Fruit fly (Drosophila melanogaster) whole organism, adult: ENCODE results near the gene heph.
A peak's percentile ranks its signal among the peaks of the same experiment; 100 is the strongest.

ENCODE experiments used
- CG11617 ChIP-seq: fragments of 200-800 bp; sonication (Bioruptor generic); optimal IDR thresholded peaks from 2 replicates; lab custom pipeline; 2017; ENCODE audit warnings: mild to moderate bottlenecking, missing biosample characterization, missing genetic modification reagents, missing genetic modification characterization
- CG12768 ChIP-seq: fragments of 200-800 bp; sonication (Bioruptor generic); optimal IDR thresholded peaks from 2 replicates; lab custom pipeline; 2017; ENCODE audit warnings: missing biosample characterization, missing genetic modification characterization, mild to moderate bottlenecking, moderate library complexity, missing genetic modification reagents
- CG14711 ChIP-seq: fragments of 200-800 bp; sonication (Bioruptor generic); optimal IDR thresholded peaks from 2 replicates; lab custom pipeline; 2018; ENCODE audit warnings: missing biosample characterization, mild to moderate bottlenecking, missing genetic modification characterization, moderate library complexity
- CG1620 ChIP-seq: fragments of 200-800 bp; sonication (Bioruptor generic); optimal IDR thresholded peaks from 2 replicates; lab custom pipeline; 2016; ENCODE audit warnings: missing biosample characterization, missing genetic modification characterization
- CG33017 ChIP-seq: fragments of 200-800 bp; sonication (Bioruptor generic); optimal IDR thresholded peaks from 2 replicates; lab custom pipeline; 2018; ENCODE audit warnings: missing biosample characterization, mild to moderate bottlenecking, missing genetic modification characterization, moderate library complexity
- CG5204 ChIP-seq: fragments of 200-800 bp; sonication (Bioruptor generic); optimal IDR thresholded peaks from 2 replicates; lab custom pipeline; 2016; ENCODE audit warnings: missing biosample characterization, missing genetic modification characterization
- CG7045 ChIP-seq: fragments of 200-800 bp; sonication (Bioruptor generic); optimal IDR thresholded peaks from 2 replicates; lab custom pipeline; 2017; ENCODE audit warnings: missing biosample characterization, mild to moderate bottlenecking, missing genetic modification characterization
- CG7101 ChIP-seq: fragments of 200-800 bp; sonication (Bioruptor generic); optimal IDR thresholded peaks from 2 replicates; lab custom pipeline; 2018; ENCODE audit warnings: missing biosample characterization, mild to moderate bottlenecking, missing genetic modification characterization, moderate library complexity
- Clk ChIP-seq: fragments of 200-800 bp; sonication (Bioruptor generic); optimal IDR thresholded peaks from 2 replicates; lab custom pipeline; 2017; ENCODE audit warnings: missing biosample characterization, missing genetic modification characterization
- Crg-1 ChIP-seq: fragments of 200-800 bp; sonication (Bioruptor generic); optimal IDR thresholded peaks from 2 replicates; lab custom pipeline; 2016; ENCODE audit warnings: missing biosample characterization, missing genetic modification characterization
- Hr96 ChIP-seq: fragments of 200-800 bp; sonication (Bioruptor generic); optimal IDR thresholded peaks from 2 replicates; lab custom pipeline; 2016; ENCODE audit warnings: missing biosample characterization, missing genetic modification characterization
- Mnt ChIP-seq: fragments of 200-800 bp; sonication (Bioruptor generic); optimal IDR thresholded peaks from 2 replicates; lab custom pipeline; 2016; ENCODE audit warnings: missing biosample characterization, mild to moderate bottlenecking, missing genetic modification characterization
- bab1 ChIP-seq: fragments of 200-800 bp; sonication (Bioruptor generic); optimal IDR thresholded peaks from 3 replicates; lab custom pipeline; 2019; ENCODE audit warnings: missing biosample characterization, mild to moderate bottlenecking, missing genetic modification characterization, moderate library complexity
- cic ChIP-seq: fragments of 200-800 bp; sonication (Bioruptor generic); optimal IDR thresholded peaks from 2 replicates; lab custom pipeline; 2017; ENCODE audit warnings: missing biosample characterization, mild to moderate bottlenecking, missing genetic modification characterization, moderate library complexity
- cnc ChIP-seq, 2 experiments: fragments of >200 bp; optimal IDR thresholded peaks; 2 replicates each; lab custom pipeline; 2017
- kay ChIP-seq: fragments of 200-800 bp; sonication (Bioruptor generic); peaks from one replicate; lab custom pipeline; 2016; ENCODE audit warnings: missing biosample characterization, missing genetic modification characterization, borderline replicate concordance
- ovo ChIP-seq: fragments of 200-800 bp; sonication (Bioruptor generic); optimal IDR thresholded peaks from 2 replicates; lab custom pipeline; 2016; ENCODE audit warnings: missing biosample characterization, missing genetic modification characterization
- pad ChIP-seq: fragments of 200-800 bp; sonication (Bioruptor generic); optimal IDR thresholded peaks from 3 replicates; lab custom pipeline; 2017; ENCODE audit warnings: missing biosample characterization, missing genetic modification characterization, mild to moderate bottlenecking, moderate library complexity, missing genetic modification reagents
- tj ChIP-seq: fragments of 200-800 bp; sonication (Bioruptor generic); optimal IDR thresholded peaks from 3 replicates; lab custom pipeline; 2017; ENCODE audit warnings: missing biosample characterization, mild to moderate bottlenecking, missing genetic modification characterization, moderate library complexity
- toe ChIP-seq: fragments of 200-800 bp; sonication (Bioruptor generic); optimal IDR thresholded peaks from 2 replicates; lab custom pipeline; 2016; ENCODE audit warnings: missing biosample characterization, missing genetic modification characterization

Gene heph

dm6 chr3R:31826422-31826821, 188.9 kb downstream of the heph start:
- TF ChIP-seq CG5204 (GFP tag; lab: Kevin White, UChicago), result no peak
- no peak for TF ChIP-seq kay
- no peak for TF ChIP-seq Crg-1 (GFP tag; lab: Kevin White, UChicago)
- no peak for TF ChIP-seq Hr96 (GFP tag; lab: Kevin White, UChicago)
- no peak for TF ChIP-seq CG33017 (tag; lab: Kevin White, UChicago)
- no peak for TF ChIP-seq CG7101
- no peak for TF ChIP-seq CG7045 (GFP tag; lab: Kevin White, UChicago)
- no peak for TF ChIP-seq CG14711 (tag; lab: Kevin White, UChicago)
- TF ChIP-seq ovo (GFP tag; lab: Kevin White, UChicago), result no peak

DNA sequence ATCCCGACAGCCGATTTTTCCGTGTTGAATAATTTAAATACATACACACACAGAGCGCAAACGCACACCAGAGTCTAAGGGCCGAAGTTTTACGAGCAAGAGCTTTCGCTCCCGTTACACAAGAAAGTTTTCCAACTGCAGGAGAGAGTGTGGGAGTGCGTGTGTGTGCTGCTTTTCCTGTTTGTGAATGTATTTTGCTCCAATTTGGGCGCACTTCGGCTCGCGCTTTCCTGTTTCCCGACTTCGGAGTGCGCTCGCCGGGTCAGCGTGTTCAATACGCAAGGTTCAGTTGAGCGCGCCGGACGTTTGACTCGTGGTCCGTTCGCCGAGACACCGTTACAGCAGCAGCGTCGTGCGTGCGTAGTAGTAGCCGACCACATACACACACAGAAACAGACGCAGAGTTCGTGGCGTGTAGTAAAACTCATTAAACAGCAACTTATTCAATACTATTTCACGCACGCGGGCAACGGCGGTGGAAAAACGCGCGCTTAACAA, 189.7 kb downstream of the heph start:
- TF ChIP-seq CG1620 (GFP tag; lab: Kevin White, UChicago) (no peak), tj (GFP tag; lab: Kevin White, UChicago) (no peak), bab1 (no peak), Crg-1 (GFP tag; lab: Kevin White, UChicago) (no peak)

- no peak for TF ChIP-seq kay
- TF ChIP-seq cnc (optimal IDR thresholded peaks at IDR 0.05; lab: Kevin White, UChicago), result no peak
- TF ChIP-seq CG33017 (tag; lab: Kevin White, UChicago), result no peak
- no peak for TF ChIP-seq cic (GFP tag; lab: Kevin White, UChicago)
- no peak for TF ChIP-seq CG14711 (tag; lab: Kevin White, UChicago)
- TF ChIP-seq ovo (GFP tag; lab: Kevin White, UChicago), result no peak
- TF ChIP-seq tj (GFP tag; lab: Kevin White, UChicago), result no peak
- no peak for TF ChIP-seq bab1
- no peak for TF ChIP-seq Mnt (GFP tag; lab: Kevin White, UChicago)
- no peak for TF ChIP-seq toe (GFP tag; lab: Kevin White, UChicago)
- TF ChIP-seq CG5204 (GFP tag; lab: Kevin White, UChicago), result no peak
- no peak for TF ChIP-seq pad (GFP tag; lab: Kevin White, UChicago)
- no peak for TF ChIP-seq Clk (GFP tag; lab: Kevin White, UChicago)
- no peak for TF ChIP-seq Crg-1 (GFP tag; lab: Kevin White, UChicago)
- TF ChIP-seq CG11617 (GFP tag; lab: Kevin White, UChicago), result no peak
Measured at dm6 chr3R:31824200-31824599, 191.1 kb downstream of the heph start.

- no peak for TF ChIP-seq pad (GFP tag; lab: Kevin White, UChicago)
- no peak for TF ChIP-seq cnc (optimal IDR thresholded peaks at IDR 0.05; lab: Kevin White, UChicago)
- no peak for TF ChIP-seq toe (GFP tag; lab: Kevin White, UChicago)
- TF ChIP-seq Crg-1 (GFP tag; lab: Kevin White, UChicago), result no peak
- no peak for TF ChIP-seq Mnt (GFP tag; lab: Kevin White, UChicago)
- no peak for TF ChIP-seq Clk (GFP tag; lab: Kevin White, UChicago)
- TF ChIP-seq CG5204 (GFP tag; lab: Kevin White, UChicago), result no peak
- TF ChIP-seq cic (GFP tag; lab: Kevin White, UChicago), result no peak
- no peak for TF ChIP-seq CG7101
- no peak for TF ChIP-seq bab1
- TF ChIP-seq kay, result no peak
- TF ChIP-seq CG1620 (GFP tag; lab: Kevin White, UChicago), result no peak
- TF ChIP-seq CG12768, result no peak
- TF ChIP-seq Hr96 (GFP tag; lab: Kevin White, UChicago), result no peak
- no peak for TF ChIP-seq CG33017 (tag; lab: Kevin White, UChicago)
- no peak for TF ChIP-seq CG7045 (GFP tag; lab: Kevin White, UChicago)
- TF ChIP-seq ovo (GFP tag; lab: Kevin White, UChicago), result no peak
- no peak for TF ChIP-seq CG11617 (GFP tag; lab: Kevin White, UChicago)
- TF ChIP-seq CG14711 (tag; lab: Kevin White, UChicago), result no peak
- TF ChIP-seq tj (GFP tag; lab: Kevin White, UChicago), result no peak
Measured at dm6 chr3R:31822462-31822861, 192.9 kb downstream of the heph start.

- TF ChIP-seq CG5204 (GFP tag; lab: Kevin White, UChicago), result no peak
- no peak for TF ChIP-seq bab1
- no peak for TF ChIP-seq Clk (GFP tag; lab: Kevin White, UChicago)
- no peak for TF ChIP-seq pad (GFP tag; lab: Kevin White, UChicago)
- TF ChIP-seq CG7045 (GFP tag; lab: Kevin White, UChicago), result no peak
- TF ChIP-seq Hr96 (GFP tag; lab: Kevin White, UChicago), result no peak
- no peak for TF ChIP-seq tj (GFP tag; lab: Kevin White, UChicago)
- no peak for TF ChIP-seq toe (GFP tag; lab: Kevin White, UChicago)
- no peak for TF ChIP-seq CG14711 (tag; lab: Kevin White, UChicago)
- no peak for TF ChIP-seq Crg-1 (GFP tag; lab: Kevin White, UChicago)
- no peak for TF ChIP-seq CG11617 (GFP tag; lab: Kevin White, UChicago)
- no peak for TF ChIP-seq Mnt (GFP tag; lab: Kevin White, UChicago)
- no peak for TF ChIP-seq CG12768
Measured at dm6 chr3R:31812976-31813298, 202.4 kb downstream of the heph start.

DNA sequence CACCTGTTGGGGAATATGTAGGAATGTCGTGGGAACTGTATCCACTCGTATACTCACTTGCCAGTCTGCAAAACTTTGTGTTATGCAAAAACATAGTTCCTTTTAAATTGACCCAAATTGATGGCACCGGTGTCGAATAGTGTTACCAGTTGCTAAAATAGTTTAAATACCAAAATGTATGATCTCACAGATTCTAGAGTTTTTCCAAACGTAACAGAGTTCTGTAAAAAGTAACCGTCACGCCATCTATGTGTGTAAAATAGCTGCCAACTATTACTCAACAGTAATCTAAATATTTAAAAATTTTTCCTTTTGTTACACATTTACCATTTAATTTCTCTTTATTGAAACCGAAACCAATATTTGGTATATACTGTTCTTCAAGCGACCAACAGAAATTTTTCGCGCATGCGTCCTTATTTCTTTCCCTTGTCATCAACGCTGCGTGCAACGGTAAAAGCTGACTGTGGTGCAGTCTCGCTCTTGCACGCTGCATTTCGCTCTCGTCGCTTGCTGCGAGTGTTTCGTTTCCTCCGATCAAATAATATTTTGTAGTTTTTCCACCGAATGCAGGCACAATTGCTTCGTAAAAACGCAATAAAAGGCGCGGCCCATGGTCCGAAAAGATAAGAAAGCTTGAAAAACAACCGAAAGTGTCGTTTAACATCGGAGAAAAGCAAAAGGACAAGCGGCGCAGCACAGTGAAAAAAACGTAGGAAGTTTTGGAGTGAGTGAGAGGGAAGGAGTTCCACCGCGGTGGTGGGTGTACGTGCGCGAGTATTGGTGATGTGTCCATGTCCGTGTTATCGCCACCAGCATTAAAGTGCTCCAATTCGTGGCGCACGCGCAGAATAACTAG, 203.0 kb downstream of the heph start, which contains the start of the genes FeCH and RhoGAP100F:
TSS of gene FeCH (minus strand) at position 180 of the 859 bp plus-strand sequence.
TSS of gene RhoGAP100F (plus strand) at position 493 of the 859 bp plus-strand sequence.
- no peak for TF ChIP-seq CG12768
- TF ChIP-seq Hr96 (GFP tag; lab: Kevin White, UChicago), result peak; percentile 11
- TF ChIP-seq ovo (GFP tag; lab: Kevin White, UChicago), result no peak
- TF ChIP-seq pad (GFP tag; lab: Kevin White, UChicago), result peak; percentile 4
